Worm (Caenorhabditis elegans) whole organism, L1 larva: ENCODE data around the gene C04E6.7.
A peak's percentile ranks its signal among the peaks of the same experiment; 100 is the strongest.

Experiments used
- C04F5.9 ChIP-seq: sonication (generic microtip); optimal IDR thresholded peaks from 2 replicates; lab custom pipeline; 2016; ENCODE audit warnings: missing genetic modification characterization, missing compliant biosample characterization
- C16A3.4 ChIP-seq: fragments of 150-350 bp; optimal IDR thresholded peaks from 2 replicates; lab custom pipeline; 2014; ENCODE audit warnings: missing biosample characterization, missing genetic modification characterization
- C34B4.2 ChIP-seq: sonication (generic microtip); optimal IDR thresholded peaks from 2 replicates; lab custom pipeline; 2017; ENCODE audit warnings: mild to moderate bottlenecking, missing genetic modification characterization, missing compliant biosample characterization
- F16B12.6 ChIP-seq: fragments of 150-350 bp; optimal IDR thresholded peaks from 2 replicates; lab custom pipeline; 2014; ENCODE audit warnings: missing biosample characterization, missing genetic modification characterization
- aly-2 ChIP-seq: fragments of 150-350 bp; optimal IDR thresholded peaks from 2 replicates; lab custom pipeline; 2014; ENCODE audit warnings: missing biosample characterization, missing genetic modification characterization
- ceh-8 ChIP-seq: fragments of 200-800 bp; sonication (Bioruptor generic); optimal IDR thresholded peaks from 2 replicates; lab custom pipeline; 2018; ENCODE audit warnings: mild to moderate bottlenecking, missing genetic modification characterization, moderate library complexity, missing compliant biosample characterization
- ceh-82 ChIP-seq, 3 experiments: fragments of 150-350 bp in 1 of 3; sonication (generic microtip) in 2 of 3; optimal IDR thresholded peaks; 2 replicates each; lab custom pipeline; 2014 to 2017; ENCODE audit warnings: missing biosample characterization in 3 of 3, missing genetic modification characterization in 3 of 3
- ceh-90 ChIP-seq: sonication (generic microtip); optimal IDR thresholded peaks from 2 replicates; lab custom pipeline; 2016; ENCODE audit warnings: missing genetic modification characterization, missing compliant biosample characterization
- dpl-1 ChIP-seq, 3 experiments: fragments of 150-350 bp in 2 of 3; sonication (generic microtip) in 1 of 3; optimal IDR thresholded peaks; 2 replicates each; lab custom pipeline; 2014 to 2017; ENCODE audit warnings: missing biosample characterization in 3 of 3, missing genetic modification characterization in 3 of 3, missing genetic modification reagents in 3 of 3
- efl-1 ChIP-seq, 4 experiments: fragments of 150-350 bp; optimal IDR thresholded peaks in 3 of 4; peaks in 1 of 4; 1 replicate in 1 of 4; 2 replicates in 3 of 4; lab custom pipeline; 2014; ENCODE audit warnings: missing biosample characterization in 2 of 4, missing genetic modification characterization in 2 of 4, missing genetic modification reagents in 2 of 4
- elt-2 ChIP-seq: sonication (generic microtip); optimal IDR thresholded peaks from 2 replicates; lab custom pipeline; 2016; ENCODE audit warnings: missing genetic modification characterization, mild to moderate bottlenecking, inconsistent platforms, missing compliant biosample characterization, missing genetic modification reagents
- elt-3 ChIP-seq, 6 experiments: fragments of 150-350 bp in 1 of 6; sonication (generic microtip); optimal IDR thresholded peaks; 2 replicates each; lab custom pipeline; 2017 to 2018; ENCODE audit warnings: missing biosample characterization in 6 of 6, missing genetic modification characterization in 6 of 6, inconsistent platforms in 1 of 6
- fkh-10 ChIP-seq: sonication (generic microtip); optimal IDR thresholded peaks from 2 replicates; lab custom pipeline; 2017; ENCODE audit warnings: missing biosample characterization, missing genetic modification reagents, missing genetic modification characterization
- fkh-8 ChIP-seq: sonication (generic microtip); optimal IDR thresholded peaks from 2 replicates; lab custom pipeline; 2016; ENCODE audit warnings: mild to moderate bottlenecking, missing genetic modification characterization, missing compliant biosample characterization
- fos-1 ChIP-seq: fragments of 150-350 bp; optimal IDR thresholded peaks from 2 replicates; lab custom pipeline; 2014; ENCODE audit warnings: missing biosample characterization, missing genetic modification characterization
- grh-1 ChIP-seq: fragments of 200-800 bp; sonication (Bioruptor generic); IDR thresholded peaks from 2 replicates; pipeline ENCODE4 v1.3.6; 2022; ENCODE audit warnings: missing genetic modification reagents, missing genetic modification characterization, missing compliant biosample characterization
- hlh-17 ChIP-seq: fragments of 200-800 bp; sonication (Bioruptor generic); optimal IDR thresholded peaks from 2 replicates; lab custom pipeline; 2018; ENCODE audit warnings: missing genetic modification characterization, mild to moderate bottlenecking, missing compliant biosample characterization, moderate library complexity, borderline replicate concordance
- jun-1 ChIP-seq: fragments of 150-350 bp; optimal IDR thresholded peaks from 2 replicates; lab custom pipeline; 2014; ENCODE audit warnings: missing biosample characterization, missing genetic modification reagents, missing genetic modification characterization
- lin-15B ChIP-seq: fragments of 150-350 bp; sonication (generic microtip); optimal IDR thresholded peaks from 3 replicates; lab custom pipeline; 2014; ENCODE audit warnings: missing biosample characterization, missing genetic modification characterization
- lin-35 ChIP-seq, 2 experiments: fragments of 150-350 bp; optimal IDR thresholded peaks; 2 replicates each; lab custom pipeline; 2014; ENCODE audit warnings: missing biosample characterization in 2 of 2, missing genetic modification characterization in 2 of 2, missing genetic modification reagents in 2 of 2
- lin-39 ChIP-seq: fragments of 150-350 bp; optimal IDR thresholded peaks from 2 replicates; lab custom pipeline; 2014; ENCODE audit warnings: missing biosample characterization, missing genetic modification reagents, missing genetic modification characterization
- lir-3 ChIP-seq: sonication (generic microtip); optimal IDR thresholded peaks from 2 replicates; lab custom pipeline; 2016; ENCODE audit warnings: mild to moderate bottlenecking, missing genetic modification characterization, moderate library complexity, missing compliant biosample characterization; ENCODE audit not compliant: poor library complexity
- lsy-2 ChIP-seq, 2 experiments: fragments of 150-350 bp; optimal IDR thresholded peaks; 2 replicates each; lab custom pipeline; 2014; ENCODE audit warnings: missing biosample characterization in 2 of 2, missing genetic modification characterization in 2 of 2
- mab-9 ChIP-seq: fragments of 200-800 bp; sonication (Bioruptor generic); IDR thresholded peaks from 2 replicates; pipeline ENCODE4 v1.3.6; 2022; ENCODE audit warnings: missing genetic modification reagents, missing genetic modification characterization, missing compliant biosample characterization
- mdl-1 ChIP-seq, 2 experiments: fragments of 150-350 bp; optimal IDR thresholded peaks; 2 replicates each; lab custom pipeline; 2014 to 2017; ENCODE audit warnings: missing biosample characterization in 2 of 2, missing genetic modification characterization in 2 of 2, inconsistent platforms in 1 of 2
- mef-2 ChIP-seq: fragments of 150-350 bp; optimal IDR thresholded peaks from 2 replicates; lab custom pipeline; 2014; ENCODE audit warnings: missing biosample characterization, missing genetic modification characterization
- nhr-11 ChIP-seq: fragments of 150-350 bp; optimal IDR thresholded peaks from 2 replicates; lab custom pipeline; 2014; ENCODE audit warnings: missing biosample characterization, missing genetic modification characterization
- nhr-20 ChIP-seq: sonication (generic microtip); optimal IDR thresholded peaks from 2 replicates; lab custom pipeline; 2016; ENCODE audit warnings: mild to moderate bottlenecking, missing genetic modification characterization, missing compliant biosample characterization
- nhr-47 ChIP-seq: sonication (generic microtip); optimal IDR thresholded peaks from 2 replicates; lab custom pipeline; 2016; ENCODE audit warnings: mild to moderate bottlenecking, missing genetic modification characterization, moderate library complexity, missing compliant biosample characterization
- nhr-71 ChIP-seq: sonication (generic microtip); optimal IDR thresholded peaks from 2 replicates; lab custom pipeline; 2016; ENCODE audit warnings: mild to moderate bottlenecking, missing genetic modification characterization, moderate library complexity, missing compliant biosample characterization
- nhr-76 ChIP-seq: sonication (generic microtip); optimal IDR thresholded peaks from 2 replicates; lab custom pipeline; 2017; ENCODE audit warnings: missing biosample characterization, missing genetic modification characterization
- nhr-84 ChIP-seq: sonication (generic microtip); optimal IDR thresholded peaks from 2 replicates; lab custom pipeline; 2017; ENCODE audit warnings: missing biosample characterization, missing genetic modification characterization
- nhr-85 ChIP-seq: sonication (generic microtip); peaks from one replicate; lab custom pipeline; 2016; ENCODE audit warnings: missing genetic modification characterization, inconsistent platforms, missing compliant biosample characterization
- pag-3 ChIP-seq: sonication (generic microtip); optimal IDR thresholded peaks from 2 replicates; lab custom pipeline; 2017; ENCODE audit warnings: missing genetic modification characterization, mild to moderate bottlenecking, missing compliant biosample characterization, antibody characterized with exemption, borderline replicate concordance; ENCODE audit not compliant: insufficient read depth
- rnt-1 ChIP-seq: sonication (generic microtip); optimal IDR thresholded peaks from 2 replicates; lab custom pipeline; 2016; ENCODE audit warnings: mild to moderate bottlenecking, missing genetic modification characterization, moderate library complexity, missing compliant biosample characterization
- skn-1 ChIP-seq: fragments of 150-350 bp; optimal IDR thresholded peaks from 2 replicates; lab custom pipeline; 2014; ENCODE audit warnings: missing biosample characterization, missing genetic modification characterization
- snu-23 ChIP-seq: sonication (generic microtip); optimal IDR thresholded peaks from 2 replicates; lab custom pipeline; 2016; ENCODE audit warnings: missing genetic modification characterization, missing compliant biosample characterization
- sox-4 ChIP-seq: sonication (generic microtip); optimal IDR thresholded peaks from 2 replicates; lab custom pipeline; 2016; ENCODE audit warnings: missing genetic modification characterization, missing compliant biosample characterization
- sptf-1 ChIP-seq: fragments of 150-350 bp; optimal IDR thresholded peaks from 2 replicates; lab custom pipeline; 2014; ENCODE audit warnings: missing biosample characterization, missing genetic modification characterization
- swsn-7 ChIP-seq: sonication (generic microtip); optimal IDR thresholded peaks from 2 replicates; lab custom pipeline; 2016; ENCODE audit warnings: missing genetic modification characterization, missing compliant biosample characterization
- tlp-1 ChIP-seq: fragments of 150-350 bp; optimal IDR thresholded peaks from 2 replicates; lab custom pipeline; 2014; ENCODE audit warnings: missing biosample characterization, missing genetic modification characterization
- unc-86 ChIP-seq: sonication (generic microtip); optimal IDR thresholded peaks from 2 replicates; lab custom pipeline; 2016; ENCODE audit warnings: missing genetic modification characterization, missing compliant biosample characterization
- ztf-4 ChIP-seq: fragments of 150-350 bp; optimal IDR thresholded peaks from 2 replicates; lab custom pipeline; 2014; ENCODE audit warnings: missing biosample characterization, missing genetic modification characterization

Gene C04E6.7

DNA sequence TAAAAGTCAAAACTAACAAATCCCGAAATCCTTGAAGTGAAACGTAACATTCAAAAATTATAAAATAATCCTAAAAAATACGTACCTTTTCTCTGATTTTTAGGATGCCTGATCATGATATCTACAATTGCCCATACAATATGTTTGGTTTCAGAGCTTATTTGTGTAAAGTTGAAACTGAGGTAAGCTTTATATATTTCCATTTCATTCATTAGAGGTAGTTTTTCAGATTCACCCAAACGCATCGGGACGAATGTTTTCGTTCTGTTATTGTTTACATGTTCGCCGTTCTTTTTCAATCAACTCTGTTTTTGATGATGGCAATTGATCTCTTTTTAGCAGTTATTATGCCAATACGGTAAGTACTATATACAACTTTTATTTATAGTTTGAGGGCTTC, 34.9 kb downstream of the C04E6.7 start:
- TF ChIP-seq efl-1 (optimal IDR thresholded peaks at IDR 0.05; lab: Kevin White, UChicago) (no peak), efl-1 (GFP tag; optimal IDR thresholded peaks at IDR 0.05 in 1 of 2; lab: Kevin White, UChicago) (peak in 1 of 2 experiments; percentile 89), nhr-11 (tag; lab: Kevin White, UChicago) (no peak)

DNA sequence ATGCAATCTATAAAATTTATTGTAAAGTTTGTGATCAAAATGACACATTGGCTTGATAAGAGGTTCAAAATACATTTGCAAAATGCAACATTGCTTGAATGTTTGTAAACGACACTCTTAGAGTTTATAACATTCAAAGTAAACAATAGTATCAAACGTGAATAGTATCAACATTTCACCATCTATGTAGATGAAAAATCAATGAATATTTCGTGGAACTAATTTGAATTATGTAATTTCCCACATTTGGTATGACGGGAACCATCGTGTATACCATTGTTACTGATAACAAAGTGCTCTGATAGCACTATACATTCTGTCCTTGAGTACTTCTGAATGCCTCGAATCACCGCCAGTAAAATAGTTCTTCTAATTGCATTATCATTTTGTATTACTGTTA, 37.5 kb downstream of the C04E6.7 start, which contains the start of gene galt-1:
Gene galt-1 (plus strand): TSS at position 318 of the 400 bp plus-strand sequence.
- peak; percentile 37 for TF ChIP-seq elt-2
- TF ChIP-seq fkh-8 (tag; lab: Kevin White, UChicago) = no peak
- TF ChIP-seq fkh-10 (GFP tag; lab: Kevin White, UChicago) = no peak

DNA sequence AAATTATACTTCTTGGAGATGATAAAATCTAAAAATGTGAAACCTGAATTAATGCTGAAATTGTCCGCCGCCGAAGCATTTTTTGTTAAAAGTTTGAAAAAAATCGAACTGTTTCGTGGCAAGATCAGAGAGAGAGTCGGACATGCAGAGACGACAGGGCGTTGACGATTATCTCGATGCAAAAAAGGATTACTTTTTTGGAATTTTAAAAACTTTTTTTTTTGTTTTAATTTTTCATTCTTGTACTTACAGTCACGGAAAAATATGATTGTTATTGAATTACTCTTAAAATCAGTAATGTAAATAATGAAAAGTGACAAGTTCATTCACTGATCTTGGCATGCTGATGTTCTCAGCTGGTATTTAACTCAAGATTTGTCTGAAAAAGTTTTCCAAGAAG, 43.6 kb downstream of the C04E6.7 start, which contains the start of the genes M03F8.5 and M03F8.7:
Gene M03F8.5 (minus strand): TSS at position 101 of the 400 bp plus-strand sequence.
Gene M03F8.7 (plus strand): TSS at position 249 of the 400 bp plus-strand sequence.
- no peak for TF ChIP-seq sptf-1 (tag; lab: Kevin White, UChicago)
- TF ChIP-seq nhr-20 (tag; lab: Kevin White, UChicago) = no peak
- no peak for TF ChIP-seq ceh-8 (GFP tag; lab: Kevin White, UChicago)
- TF ChIP-seq hlh-17 (GFP tag; lab: Kevin White, UChicago) = no peak
- no peak for TF ChIP-seq nhr-47 (tag; lab: Kevin White, UChicago)
- TF ChIP-seq elt-2 = no peak
- no peak for TF ChIP-seq grh-1 (GFP tag; lab: Robert Waterston, UW)
- no peak for TF ChIP-seq mef-2 (tag; lab: Kevin White, UChicago)
- TF ChIP-seq fkh-8 (tag; lab: Kevin White, UChicago) = no peak
- TF ChIP-seq mab-9 (GFP tag; lab: Robert Waterston, UW) = no peak
- TF ChIP-seq lin-15B (tag; lab: Kevin White, UChicago) = no peak
- TF ChIP-seq nhr-76 (tag; lab: Kevin White, UChicago) = no peak
- no peak for TF ChIP-seq lir-3 (tag; lab: Kevin White, UChicago)
- no peak for TF ChIP-seq elt-3 (tag; optimal IDR thresholded peaks at IDR 0.05; lab: Kevin White, UChicago)
- no peak for TF ChIP-seq nhr-85 (tag; lab: Kevin White, UChicago)
- TF ChIP-seq C34B4.2 (tag; lab: Kevin White, UChicago) = no peak
- TF ChIP-seq lsy-2 (tag; optimal IDR thresholded peaks at IDR 0.05; lab: Kevin White, UChicago) = no peak
- no peak for TF ChIP-seq nhr-84
- no peak for TF ChIP-seq tlp-1 (tag; lab: Kevin White, UChicago)

DNA sequence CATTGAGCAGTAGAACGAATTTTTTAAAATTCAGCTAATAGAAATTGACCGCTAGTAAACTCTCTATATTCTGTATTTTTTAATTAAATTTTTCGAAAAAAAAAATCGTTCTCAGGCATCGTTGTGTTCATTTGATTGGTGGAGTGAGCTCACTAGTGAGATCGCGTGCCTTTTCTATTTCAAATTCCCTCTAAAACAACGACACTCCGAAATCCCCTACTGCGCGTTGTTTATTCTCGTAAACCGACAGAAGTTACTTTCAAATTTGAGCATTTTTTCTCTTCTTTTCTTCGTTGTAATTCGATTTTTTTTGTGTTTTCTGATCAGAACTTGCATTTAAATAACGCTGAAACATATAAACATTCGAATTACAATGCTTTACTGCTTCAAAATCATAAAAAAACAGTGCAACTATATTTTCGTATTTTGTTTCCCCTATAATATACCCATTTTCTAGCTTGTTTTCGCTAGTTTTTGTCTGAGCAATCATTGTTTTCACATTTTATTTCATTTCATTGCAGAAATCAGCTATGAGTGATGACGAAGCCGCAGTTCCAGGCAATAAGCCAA, 46.5 kb downstream of the C04E6.7 start, which contains the start of gene syf-3:
Gene syf-3 (plus strand): TSS at position 520 of the 570 bp plus-strand sequence.
- TF ChIP-seq aly-2 (tag; lab: Kevin White, UChicago) (peak; percentile 69), unc-86 (tag; lab: Kevin White, UChicago) (peak; percentile 68), mab-9 (GFP tag; lab: Robert Waterston, UW) (0 out of 2 replicates have a peak, but pooled peaks have one; percentile 34), sox-4 (tag; lab: Kevin White, UChicago) (peak; percentile 37), C04F5.9 (tag; lab: Kevin White, UChicago) (peak; percentile 3), swsn-7 (tag; lab: Kevin White, UChicago) (peak; percentile 59), nhr-47 (tag; lab: Kevin White, UChicago) (peak; percentile 84), ceh-90 (tag; lab: Kevin White, UChicago) (peak; percentile 30), ceh-82 (tag; optimal IDR thresholded peaks at IDR 0.05; lab: Kevin White, UChicago) (peak; percentile 57 to 73 (median 59)), lsy-2 (tag; optimal IDR thresholded peaks at IDR 0.05; lab: Kevin White, UChicago) (peak; percentile 72 to 78), rnt-1 (tag; lab: Kevin White, UChicago) (peak; percentile 87), mdl-1 (tag; optimal IDR thresholded peaks at IDR 0.05; lab: Kevin White, UChicago) (peak in 1 of 2 experiments; percentile 44), jun-1 (tag; lab: Kevin White, UChicago) (peak; percentile 35), nhr-76 (tag; lab: Kevin White, UChicago) (no peak), ztf-4 (tag; lab: Kevin White, UChicago) (no peak), elt-3 (tag; optimal IDR thresholded peaks at IDR 0.05; lab: Kevin White, UChicago) (no peak), C16A3.4 (tag; lab: Kevin White, UChicago) (peak; percentile 18), dpl-1 (GFP tag; optimal IDR thresholded peaks at IDR 0.05; lab: Kevin White, UChicago) (peak; percentile 99 to 100 (median 100)), nhr-20 (tag; lab: Kevin White, UChicago) (peak; percentile 49), F16B12.6 (tag; lab: Kevin White, UChicago) (peak; percentile 30), lin-39 (tag; lab: Kevin White, UChicago) (peak; percentile 62), pag-3 (tag; lab: Kevin White, UChicago) (no peak), skn-1 (tag; lab: Kevin White, UChicago) (peak; percentile 68), tlp-1 (tag; lab: Kevin White, UChicago) (no peak), fos-1 (tag; lab: Kevin White, UChicago) (peak; percentile 36), lin-35 (GFP tag; optimal IDR thresholded peaks at IDR 0.05; lab: Kevin White, UChicago) (peak; percentile 99 to 100), lir-3 (tag; lab: Kevin White, UChicago) (peak; percentile 11), snu-23 (peak; percentile 73), nhr-71 (tag; lab: Kevin White, UChicago) (peak; percentile 76)
